Fruit fly (Drosophila melanogaster) whole organism, embryonic: ENCODE data around the gene CG8097.

Experiments used
- B-H2 ChIP-seq: fragments of 200-800 bp; sonication (Bioruptor generic); optimal IDR thresholded peaks from 2 replicates; lab custom pipeline; 2018; ENCODE audit warnings: missing biosample characterization, mild to moderate bottlenecking, missing genetic modification characterization
- CG10321 ChIP-seq: fragments of 200-800 bp; sonication (Bioruptor generic); IDR thresholded peaks from 2 replicates; pipeline ENCODE4 v1.3.6; 2022; ENCODE audit warnings: missing biosample characterization, missing genetic modification characterization
- CG10565 ChIP-seq: fragments of 200-800 bp; sonication (Bioruptor generic); optimal IDR thresholded peaks from 3 replicates; lab custom pipeline; 2016; ENCODE audit warnings: missing biosample characterization, mild to moderate bottlenecking, missing genetic modification characterization
- CG11093 ChIP-seq: fragments of 200-800 bp; sonication (Bioruptor generic); IDR thresholded peaks from 3 replicates; pipeline ENCODE4 v1.3.6; 2022; ENCODE audit warnings: missing biosample characterization, missing genetic modification characterization
- CG11456 ChIP-seq: fragments of 200-800 bp; sonication (Bioruptor generic); IDR thresholded peaks from 3 replicates; pipeline ENCODE4 v1.3.6; 2022; ENCODE audit warnings: missing biosample characterization, missing genetic modification characterization
- CG11504 ChIP-seq: fragments of 200-800 bp; sonication (Bioruptor generic); optimal IDR thresholded peaks from 3 replicates; lab custom pipeline; 2019; ENCODE audit warnings: missing biosample characterization, mild to moderate bottlenecking, missing genetic modification characterization, moderate library complexity
- CG11695 ChIP-seq: fragments of 200-800 bp; sonication (Bioruptor generic); IDR thresholded peaks from 3 replicates; pipeline ENCODE4 v1.3.6; 2022; ENCODE audit warnings: missing biosample characterization, missing genetic modification characterization
- CG12155 ChIP-seq: fragments of 200-800 bp; sonication (Bioruptor generic); optimal IDR thresholded peaks from 3 replicates; lab custom pipeline; 2016; ENCODE audit warnings: missing biosample characterization, missing genetic modification characterization
- CG12236 ChIP-seq: fragments of 200-800 bp; sonication (Bioruptor generic); optimal IDR thresholded peaks from 2 replicates; lab custom pipeline; 2016; ENCODE audit warnings: missing biosample characterization, missing genetic modification characterization
- CG12659 ChIP-seq: fragments of 200-800 bp; sonication (Bioruptor generic); optimal IDR thresholded peaks from 3 replicates; lab custom pipeline; 2017; ENCODE audit warnings: mild to moderate bottlenecking, missing biosample characterization, missing genetic modification reagents, missing genetic modification characterization
- CG12769 ChIP-seq: fragments of 200-800 bp; sonication (Bioruptor generic); optimal IDR thresholded peaks from 2 replicates; lab custom pipeline; 2019; ENCODE audit warnings: missing biosample characterization, mild to moderate bottlenecking, missing genetic modification characterization, moderate library complexity
- CG13287 ChIP-seq: fragments of 200-800 bp; sonication (Bioruptor generic); IDR thresholded peaks from 2 replicates; pipeline ENCODE4 v1.3.6; 2022; ENCODE audit warnings: missing biosample characterization, missing genetic modification characterization; ENCODE audit not compliant: partially characterized antibody
- CG15073 ChIP-seq: fragments of 200-800 bp; sonication (Bioruptor generic); optimal IDR thresholded peaks from 2 replicates; lab custom pipeline; 2016; ENCODE audit warnings: missing biosample characterization, missing genetic modification characterization
- CG15514 ChIP-seq: fragments of 200-800 bp; sonication (Bioruptor generic); optimal IDR thresholded peaks from 3 replicates; lab custom pipeline; 2017; ENCODE audit warnings: missing biosample characterization, missing genetic modification characterization, mild to moderate bottlenecking, moderate library complexity, missing genetic modification reagents
- CG1603 ChIP-seq: fragments of 200-800 bp; sonication (Bioruptor generic); optimal IDR thresholded peaks from 2 replicates; lab custom pipeline; 2019; ENCODE audit warnings: missing biosample characterization, mild to moderate bottlenecking, missing genetic modification characterization, moderate library complexity
- CG1647 ChIP-seq: fragments of 200-800 bp; sonication (Bioruptor generic); optimal IDR thresholded peaks from 3 replicates; lab custom pipeline; 2016; ENCODE audit warnings: missing biosample characterization, missing genetic modification characterization
- CG17359 ChIP-seq: fragments of 200-800 bp; sonication (Bioruptor generic); optimal IDR thresholded peaks from 3 replicates; lab custom pipeline; 2018; ENCODE audit warnings: missing biosample characterization, mild to moderate bottlenecking, missing genetic modification characterization, moderate library complexity
- CG2120 ChIP-seq: fragments of 200-800 bp; sonication (Bioruptor generic); optimal IDR thresholded peaks from 3 replicates; lab custom pipeline; 2016; ENCODE audit warnings: missing biosample characterization, missing genetic modification characterization
- CG2678 ChIP-seq: fragments of 200-800 bp; sonication (Bioruptor generic); optimal IDR thresholded peaks from 3 replicates; lab custom pipeline; 2019; ENCODE audit warnings: missing biosample characterization, mild to moderate bottlenecking, missing genetic modification characterization, moderate library complexity
- CG30020 ChIP-seq: fragments of 200-800 bp; optimal IDR thresholded peaks from 2 replicates; lab custom pipeline; 2019; ENCODE audit warnings: missing biosample characterization, mild to moderate bottlenecking, missing genetic modification characterization, moderate library complexity
- CG32767 ChIP-seq: fragments of 200-800 bp; sonication (Bioruptor generic); IDR thresholded peaks from 2 replicates; pipeline ENCODE4 v1.3.6; 2022; ENCODE audit warnings: missing biosample characterization, missing genetic modification characterization
- CG33557 ChIP-seq: fragments of 200-800 bp; sonication (Bioruptor generic); optimal IDR thresholded peaks from 2 replicates; lab custom pipeline; 2019; ENCODE audit warnings: missing biosample characterization, mild to moderate bottlenecking, missing genetic modification characterization, moderate library complexity
- CG3838 ChIP-seq: fragments of 200-800 bp; sonication (Bioruptor generic); optimal IDR thresholded peaks from 3 replicates; lab custom pipeline; 2016; ENCODE audit warnings: missing biosample characterization, missing genetic modification characterization
- CG4820 ChIP-seq: fragments of 200-800 bp; sonication (Bioruptor generic); optimal IDR thresholded peaks from 3 replicates; lab custom pipeline; 2016; ENCODE audit warnings: missing biosample characterization, missing genetic modification characterization
- CG5953 ChIP-seq: fragments of 200-800 bp; sonication (Bioruptor generic); IDR thresholded peaks from 2 replicates; pipeline ENCODE4 v1.3.6; 2022; ENCODE audit warnings: missing biosample characterization, missing genetic modification characterization
- CG6654 ChIP-seq: fragments of 200-800 bp; sonication (Bioruptor generic); optimal IDR thresholded peaks from 2 replicates; lab custom pipeline; 2017; ENCODE audit warnings: missing biosample characterization, mild to moderate bottlenecking, missing genetic modification characterization
- CG7745 ChIP-seq: fragments of 200-800 bp; sonication (Bioruptor generic); optimal IDR thresholded peaks from 2 replicates; lab custom pipeline; 2018; ENCODE audit warnings: missing biosample characterization, mild to moderate bottlenecking, missing genetic modification characterization, moderate library complexity
- CG9609 ChIP-seq: fragments of 200-800 bp; sonication (Bioruptor generic); optimal IDR thresholded peaks from 3 replicates; lab custom pipeline; 2016; ENCODE audit warnings: missing biosample characterization, missing genetic modification characterization
- CG9727 ChIP-seq: fragments of 200-800 bp; sonication (Bioruptor generic); optimal IDR thresholded peaks from 3 replicates; lab custom pipeline; 2017; ENCODE audit warnings: missing biosample characterization, mild to moderate bottlenecking, missing genetic modification characterization
- CTCF ChIP-seq: fragments of 200-800 bp; sonication (Bioruptor generic); optimal IDR thresholded peaks from 2 replicates; lab custom pipeline; 2017; ENCODE audit warnings: missing biosample characterization, mild to moderate bottlenecking, missing genetic modification characterization, moderate library complexity
- Dek ChIP-seq: fragments of 200-800 bp; sonication (Bioruptor generic); optimal IDR thresholded peaks from 3 replicates; lab custom pipeline; 2019; ENCODE audit warnings: missing biosample characterization, mild to moderate bottlenecking, missing genetic modification characterization, moderate library complexity
- Hr51 ChIP-seq, 2 experiments: fragments of 200-800 bp; sonication (Bioruptor generic); optimal IDR thresholded peaks; 2 replicates in 1 of 2; 3 replicates in 1 of 2; lab custom pipeline; 2016 to 2018; ENCODE audit warnings: missing biosample characterization in 2 of 2, missing genetic modification characterization in 2 of 2, mild to moderate bottlenecking in 1 of 2, moderate library complexity in 1 of 2
- Mrtf ChIP-seq: fragments of 200-800 bp; sonication (Bioruptor generic); IDR thresholded peaks from 3 replicates; pipeline ENCODE4 v1.3.6; 2022; ENCODE audit warnings: missing biosample characterization, missing genetic modification characterization
- Six4 ChIP-seq: fragments of 200-800 bp; sonication (Bioruptor generic); optimal IDR thresholded peaks from 2 replicates; lab custom pipeline; 2016; ENCODE audit warnings: missing biosample characterization, missing genetic modification characterization
- chinmo ChIP-seq: fragments of 200-800 bp; sonication (Bioruptor generic); IDR thresholded peaks from 4 replicates; pipeline ENCODE4 v1.3.6; 2022; ENCODE audit warnings: missing biosample characterization, missing genetic modification characterization; ENCODE audit not compliant: partially characterized antibody
- crc ChIP-seq: fragments of 200-800 bp; sonication (Bioruptor generic); optimal IDR thresholded peaks from 2 replicates; lab custom pipeline; 2016; ENCODE audit warnings: missing biosample characterization, missing genetic modification characterization
- dan ChIP-seq: fragments of 200-800 bp; sonication (Bioruptor generic); IDR thresholded peaks from 2 replicates; pipeline ENCODE4 v1.3.6; 2022; ENCODE audit warnings: missing biosample characterization, missing genetic modification characterization
- dati ChIP-seq: fragments of 200-800 bp; sonication (Bioruptor generic); IDR thresholded peaks from 2 replicates; pipeline ENCODE4 v1.3.6; 2022; ENCODE audit warnings: missing biosample characterization, missing genetic modification characterization
- disco-r ChIP-seq: fragments of 200-800 bp; sonication (Bioruptor generic); optimal IDR thresholded peaks from 2 replicates; lab custom pipeline; 2016; ENCODE audit warnings: missing biosample characterization, missing genetic modification characterization
- dmrt11E ChIP-seq: fragments of 200-800 bp; sonication (Bioruptor generic); optimal IDR thresholded peaks from 3 replicates; lab custom pipeline; 2018; ENCODE audit warnings: missing biosample characterization, mild to moderate bottlenecking, missing genetic modification characterization, moderate library complexity
- fu2 ChIP-seq: fragments of 200-800 bp; sonication (Bioruptor generic); optimal IDR thresholded peaks from 2 replicates; lab custom pipeline; 2016; ENCODE audit warnings: missing biosample characterization, missing genetic modification characterization
- gsb ChIP-seq: fragments of 200-800 bp; sonication (Bioruptor generic); IDR thresholded peaks from 2 replicates; pipeline ENCODE4 v1.3.6; 2022; ENCODE audit warnings: missing biosample characterization, missing genetic modification characterization
- gt ChIP-seq: fragments of 200-800 bp; sonication (Bioruptor generic); IDR thresholded peaks from 2 replicates; pipeline ENCODE4 v1.3.6; 2022; ENCODE audit warnings: missing biosample characterization, missing genetic modification characterization
- kay ChIP-seq: fragments of 200-800 bp; sonication (Bioruptor generic); optimal IDR thresholded peaks from 2 replicates; lab custom pipeline; 2016; ENCODE audit warnings: missing biosample characterization, missing genetic modification characterization
- oc ChIP-seq: fragments of 200-800 bp; sonication (Bioruptor generic); optimal IDR thresholded peaks from 2 replicates; lab custom pipeline; 2018; ENCODE audit warnings: missing biosample characterization, mild to moderate bottlenecking, missing genetic modification characterization, moderate library complexity
- otp ChIP-seq: fragments of 200-800 bp; sonication (Bioruptor generic); IDR thresholded peaks from 3 replicates; pipeline ENCODE4, ENCODE4 v1.3.6; 2022; ENCODE audit warnings: missing biosample characterization, missing genetic modification characterization
- phol ChIP-seq: fragments of 200-800 bp; sonication (Bioruptor generic); optimal IDR thresholded peaks from 3 replicates; lab custom pipeline; 2018; ENCODE audit warnings: missing biosample characterization, mild to moderate bottlenecking, missing genetic modification characterization, moderate library complexity
- pita ChIP-seq: fragments of 200-800 bp; sonication (Bioruptor generic); optimal IDR thresholded peaks from 2 replicates; lab custom pipeline; 2017; ENCODE audit warnings: missing biosample characterization, mild to moderate bottlenecking, missing genetic modification characterization
- ro ChIP-seq: fragments of 200-800 bp; sonication (Bioruptor generic); IDR thresholded peaks from 2 replicates; pipeline ENCODE4 v1.3.6; 2022; ENCODE audit warnings: missing biosample characterization, missing genetic modification characterization
- row ChIP-seq: fragments of 200-800 bp; sonication (Bioruptor generic); IDR thresholded peaks from 3 replicates; pipeline ENCODE4 v1.3.6; 2022; ENCODE audit warnings: missing biosample characterization, missing genetic modification characterization
- tin ChIP-seq: fragments of 200-800 bp; sonication (Bioruptor generic); optimal IDR thresholded peaks from 3 replicates; lab custom pipeline; 2016; ENCODE audit warnings: missing biosample characterization, missing genetic modification characterization
- trh ChIP-seq: fragments of 200-800 bp; sonication (Bioruptor generic); optimal IDR thresholded peaks from 2 replicates; lab custom pipeline; 2016; ENCODE audit warnings: missing biosample characterization, missing genetic modification characterization
- twi ChIP-seq: fragments of 200-800 bp; optimal IDR thresholded peaks from 2 replicates; lab custom pipeline; 2019; ENCODE audit warnings: missing biosample characterization, mild to moderate bottlenecking, missing genetic modification characterization, moderate library complexity
- wor ChIP-seq: fragments of 200-800 bp; sonication (Bioruptor generic); IDR thresholded peaks from 2 replicates; pipeline ENCODE4 v1.3.6; 2022; ENCODE audit warnings: missing biosample characterization, missing genetic modification characterization

Gene CG8097

DNA sequence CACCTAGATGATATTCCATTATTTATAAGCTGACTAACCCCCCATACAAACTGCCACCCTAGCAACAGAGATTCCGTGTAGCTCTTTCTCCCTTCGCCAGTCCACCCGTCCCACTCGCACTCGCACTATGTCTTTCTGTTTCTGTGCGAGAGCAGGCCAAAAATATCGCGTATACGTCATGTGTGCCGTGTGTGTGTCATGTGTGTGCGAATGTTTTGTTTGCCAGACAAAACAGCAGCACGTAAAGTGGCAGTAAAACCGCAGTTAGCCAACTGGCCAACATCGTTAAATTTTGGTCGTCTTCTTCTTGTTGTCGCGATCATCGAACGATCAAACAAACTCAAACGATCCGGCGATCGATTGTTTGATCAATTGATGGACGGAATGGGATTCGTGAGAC lies 48.5 kb downstream of the CG8097 start (continued):
- no peak for TF ChIP-seq CG32767 (GFP tag; lab: Robert Waterston, UW)
- peak; percentile 14 for TF ChIP-seq CG9727 (GFP tag; lab: Kevin White, UChicago)
- no peak for TF ChIP-seq CG11695 (GFP tag; lab: Robert Waterston, UW)
- no peak for TF ChIP-seq CG1647
- TF ChIP-seq CG3838: no peak
- 0 out of 4 replicates have a peak, but pooled peaks have one; percentile 48 for TF ChIP-seq chinmo (GFP tag; lab: Robert Waterston, UW)
- TF ChIP-seq kay (GFP tag; lab: Kevin White, UChicago): no peak
- TF ChIP-seq CG12236 (GFP tag; lab: Kevin White, UChicago): no peak
- no peak for TF ChIP-seq fu2 (GFP tag; lab: Kevin White, UChicago)
- no peak for TF ChIP-seq Dek
- TF ChIP-seq CG11456 (GFP tag; lab: Robert Waterston, UW): no peak
- no peak for TF ChIP-seq phol (tag; lab: Kevin White, UChicago)
- TF ChIP-seq Hr51 (GFP tag; optimal IDR thresholded peaks at IDR 0.05; lab: Kevin White, UChicago): no peak
- TF ChIP-seq CG11504 (tag; lab: Kevin White, UChicago): peak; percentile 19
- no peak for TF ChIP-seq CG33557 (GFP tag; lab: Kevin White, UChicago)
- no peak for TF ChIP-seq CG12155 (GFP tag; lab: Kevin White, UChicago)
- no peak for TF ChIP-seq CG13287 (GFP tag; lab: Robert Waterston, UW)
- no peak for TF ChIP-seq wor (GFP tag; lab: Robert Waterston, UW)
- no peak for TF ChIP-seq trh
- no peak for TF ChIP-seq dmrt11E (tag; lab: Kevin White, UChicago)
- TF ChIP-seq twi (tag; lab: Kevin White, UChicago): no peak
- no peak for TF ChIP-seq CG10565 (GFP tag; lab: Kevin White, UChicago)
- TF ChIP-seq CG11093 (GFP tag; lab: Robert Waterston, UW): no peak
- TF ChIP-seq CG12769: peak; percentile 38
- TF ChIP-seq pita: no peak
- peak; percentile 39; the same call in 1 of the 2 replicates for TF ChIP-seq CG10321 (GFP tag; lab: Robert Waterston, UW)
- no peak for TF ChIP-seq Six4 (GFP tag; lab: Kevin White, UChicago)
- no peak for TF ChIP-seq CG6654 (GFP tag; lab: Kevin White, UChicago)
- TF ChIP-seq gsb (GFP tag; lab: Robert Waterston, UW): no peak
- TF ChIP-seq CG30020: no peak
- no peak for TF ChIP-seq CG2120 (GFP tag; lab: Kevin White, UChicago)
- TF ChIP-seq CTCF (GFP tag; lab: Kevin White, UChicago): no peak
- TF ChIP-seq Mrtf: no peak
- TF ChIP-seq oc: no peak
- TF ChIP-seq CG15514 (GFP tag; lab: Kevin White, UChicago): no peak
- TF ChIP-seq otp (GFP tag; lab: Robert Waterston, UW): no peak
- no peak for TF ChIP-seq ro (GFP tag; lab: Robert Waterston, UW)
- no peak for TF ChIP-seq CG15073 (GFP tag; lab: Kevin White, UChicago)
- TF ChIP-seq, all 482 proteins: peak for 12

DNA sequence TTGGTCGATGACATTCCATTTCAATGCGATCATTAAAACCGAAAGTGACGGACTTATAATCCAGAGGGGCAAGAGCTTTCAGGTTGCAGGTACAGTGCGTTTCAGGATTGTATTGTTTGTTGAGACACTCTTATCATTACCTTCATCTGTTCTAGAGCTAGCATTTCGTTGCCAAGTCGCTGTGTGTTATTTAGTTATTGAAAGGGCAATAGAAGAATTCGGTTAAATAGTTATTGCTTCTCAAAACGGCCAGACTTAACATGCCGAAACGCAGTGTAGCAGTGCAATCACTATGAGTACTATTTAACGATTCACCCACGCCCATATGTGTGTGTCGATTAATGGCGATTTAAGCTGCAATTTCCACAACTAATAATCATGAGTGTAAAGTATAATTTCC lies 49.7 kb downstream of the CG8097 start:
- TF ChIP-seq phol (tag; lab: Kevin White, UChicago) (peak; percentile 2), disco-r (GFP tag; lab: Kevin White, UChicago) (no peak), CG5953 (GFP tag; lab: Robert Waterston, UW) (0 out of 2 replicates have a peak, but pooled peaks have one; percentile 8), CG1603 (peak; percentile 51), CG2678 (tag; lab: Kevin White, UChicago) (peak; percentile 21), CG9609 (GFP tag; lab: Kevin White, UChicago) (no peak), dan (GFP tag; lab: Robert Waterston, UW) (no peak), CG17359 (tag; lab: Kevin White, UChicago) (peak; percentile 17), CG12659 (GFP tag; lab: Kevin White, UChicago) (no peak), dati (GFP tag; lab: Robert Waterston, UW) (no peak), tin (no peak), row (GFP tag; lab: Robert Waterston, UW) (0 out of 3 replicates have a peak, but pooled peaks have one; percentile 28), B-H2 (no peak), CG7745 (tag; lab: Kevin White, UChicago) (no peak), CG4820 (GFP tag; lab: Kevin White, UChicago) (no peak), crc (GFP tag; lab: Kevin White, UChicago) (no peak), gt (no peak)
